Fruit fly (Drosophila melanogaster) whole organism, wandering third instar larva: ENCODE data around the gene CG5687.

Source experiments
- CG32264 ChIP-seq: fragments of 200-800 bp; sonication (Bioruptor generic); optimal IDR thresholded peaks from 2 replicates; lab custom pipeline; 2016; ENCODE audit warnings: missing biosample characterization, missing genetic modification characterization
- CG9705 ChIP-seq: fragments of 200-800 bp; sonication (Bioruptor generic); optimal IDR thresholded peaks from 2 replicates; lab custom pipeline; 2018; ENCODE audit warnings: missing biosample characterization, mild to moderate bottlenecking, missing genetic modification characterization
- Dif ChIP-seq: fragments of 200-275, 200-300 bp; sonication (Bioruptor generic); optimal IDR thresholded peaks from 2 replicates; lab custom pipeline; 2018; ENCODE audit warnings: missing biosample characterization, missing genetic modification characterization; ENCODE audit not compliant: partially characterized antibody
- HLH106 ChIP-seq: fragments of 200-800 bp; optimal IDR thresholded peaks from 3 replicates; lab custom pipeline; 2019; ENCODE audit warnings: missing biosample characterization, mild to moderate bottlenecking, missing genetic modification characterization, moderate library complexity
- Hnf4 ChIP-seq: fragments of 200-800 bp; sonication (Bioruptor generic); optimal IDR thresholded peaks from 2 replicates; lab custom pipeline; 2016; ENCODE audit warnings: missing biosample characterization, mild to moderate bottlenecking, missing genetic modification characterization
- Hr78 ChIP-seq: fragments of >200 bp; optimal IDR thresholded peaks from 2 replicates; lab custom pipeline; 2017; ENCODE audit warnings: missing biosample characterization, missing genetic modification characterization
- Hr83 ChIP-seq: fragments of 200-300 bp; sonication (Bioruptor generic); optimal IDR thresholded peaks from 2 replicates; lab custom pipeline; 2016; ENCODE audit warnings: missing biosample characterization, mild to moderate bottlenecking, missing genetic modification characterization, moderate library complexity; ENCODE audit not compliant: poor library complexity, severe bottlenecking
- Jra ChIP-seq: sonication (Bioruptor generic); optimal IDR thresholded peaks from 2 replicates; lab custom pipeline; 2016; ENCODE audit warnings: missing biosample characterization, missing genetic modification characterization
- Mio ChIP-seq: sonication (Bioruptor generic); optimal IDR thresholded peaks from 2 replicates; lab custom pipeline; 2016; ENCODE audit warnings: missing biosample characterization, missing genetic modification characterization
- Myc ChIP-seq: fragments of >200 bp; optimal IDR thresholded peaks from 2 replicates; lab custom pipeline; 2017
- N ChIP-seq: fragments of >200 bp; optimal IDR thresholded peaks from 2 replicates; lab custom pipeline; 2018; ENCODE audit warnings: missing biosample characterization, missing external identifiers, missing genetic modification characterization
- OdsH ChIP-seq: fragments of 200-800 bp; sonication (Bioruptor generic); optimal IDR thresholded peaks from 2 replicates; lab custom pipeline; 2016; ENCODE audit warnings: missing biosample characterization, mild to moderate bottlenecking, missing genetic modification characterization
- Rel ChIP-seq, 2 experiments: fragments of 200-800 bp; sonication (Bioruptor generic) in 1 of 2; optimal IDR thresholded peaks; 2 replicates in 1 of 2; 3 replicates in 1 of 2; lab custom pipeline; 2016 to 2019; ENCODE audit warnings: mild to moderate bottlenecking in 2 of 2, missing biosample characterization in 2 of 2, missing genetic modification characterization in 2 of 2, moderate library complexity in 1 of 2
- Sp1 ChIP-seq: fragments of 200-800 bp; sonication (Bioruptor generic); optimal IDR thresholded peaks from 3 replicates; lab custom pipeline; 2019; ENCODE audit warnings: missing biosample characterization, mild to moderate bottlenecking, missing genetic modification characterization, moderate library complexity
- Vsx2 ChIP-seq: fragments of 200-300, 225-300 bp; sonication (Bioruptor generic); optimal IDR thresholded peaks from 2 replicates; lab custom pipeline; 2018; ENCODE audit warnings: missing biosample characterization, missing genetic modification characterization; ENCODE audit not compliant: partially characterized antibody
- br ChIP-seq: fragments of 200-800 bp; sonication (Bioruptor generic); optimal IDR thresholded peaks from 2 replicates; lab custom pipeline; 2016; ENCODE audit warnings: missing biosample characterization, missing genetic modification characterization
- brk ChIP-seq: fragments of 200-800 bp; sonication (Bioruptor generic); optimal IDR thresholded peaks from 2 replicates; lab custom pipeline; 2016; ENCODE audit warnings: missing biosample characterization, mild to moderate bottlenecking, missing genetic modification characterization
- dl ChIP-seq, 2 experiments: fragments of 175-275, 200-275 bp in 1 of 2; fragments of 200-275 bp in 1 of 2; sonication (Bioruptor generic); optimal IDR thresholded peaks; lab custom pipeline; 2018; ENCODE audit warnings: mild to moderate bottlenecking in 2 of 2, missing biosample characterization in 2 of 2, missing genetic modification characterization in 2 of 2, moderate library complexity in 2 of 2; ENCODE audit not compliant: partially characterized antibody in 2 of 2, insufficient read depth in 1 of 2
- dmrt93B ChIP-seq: fragments of 200-800 bp; sonication (Bioruptor generic); optimal IDR thresholded peaks from 2 replicates; lab custom pipeline; 2018; ENCODE audit warnings: missing biosample characterization, mild to moderate bottlenecking, missing genetic modification characterization
- dsf ChIP-seq: sonication (Bioruptor generic); optimal IDR thresholded peaks from 2 replicates; lab custom pipeline; 2016; ENCODE audit warnings: missing biosample characterization, missing genetic modification characterization, borderline replicate concordance
- foxo ChIP-seq, 2 experiments: fragments of 200-800 bp; sonication (Bioruptor generic); optimal IDR thresholded peaks; 2 replicates in 1 of 2; 3 replicates in 1 of 2; lab custom pipeline; 2016 to 2017; ENCODE audit warnings: missing biosample characterization in 2 of 2, missing genetic modification characterization in 2 of 2
- fru ChIP-seq: fragments of 200-800 bp; sonication (Bioruptor generic); optimal IDR thresholded peaks from 3 replicates; lab custom pipeline; 2016; ENCODE audit warnings: missing biosample characterization, mild to moderate bottlenecking, missing genetic modification characterization
- h ChIP-seq: fragments of 200-800 bp; sonication (Bioruptor generic); optimal IDR thresholded peaks from 3 replicates; lab custom pipeline; 2016; ENCODE audit warnings: missing biosample characterization, mild to moderate bottlenecking, missing genetic modification characterization
- jim ChIP-seq: fragments of 175-275, 200-325 bp; sonication (Bioruptor generic); optimal IDR thresholded peaks from 2 replicates; lab custom pipeline; 2016; ENCODE audit warnings: missing biosample characterization, mild to moderate bottlenecking, missing genetic modification characterization
- lola ChIP-seq: fragments of >200 bp; optimal IDR thresholded peaks from 2 replicates; lab custom pipeline; 2017; ENCODE audit warnings: missing biosample characterization, missing genetic modification characterization
- pan ChIP-seq: fragments of >200 bp; optimal IDR thresholded peaks from 2 replicates; lab custom pipeline; 2017
- psq ChIP-seq: fragments of 200-800 bp; sonication (Bioruptor generic); optimal IDR thresholded peaks from 3 replicates; lab custom pipeline; 2017; ENCODE audit warnings: missing biosample characterization, mild to moderate bottlenecking, missing genetic modification characterization, moderate library complexity
- rgr ChIP-seq: fragments of 200-800 bp; sonication (Bioruptor generic); optimal IDR thresholded peaks from 3 replicates; lab custom pipeline; 2016; ENCODE audit warnings: missing biosample characterization, mild to moderate bottlenecking, missing genetic modification characterization
- sv ChIP-seq: fragments of 200-800 bp; sonication (Bioruptor generic); optimal IDR thresholded peaks from 3 replicates; lab custom pipeline; 2016; ENCODE audit warnings: missing biosample characterization, missing genetic modification characterization

The CG5687 gene

DNA sequence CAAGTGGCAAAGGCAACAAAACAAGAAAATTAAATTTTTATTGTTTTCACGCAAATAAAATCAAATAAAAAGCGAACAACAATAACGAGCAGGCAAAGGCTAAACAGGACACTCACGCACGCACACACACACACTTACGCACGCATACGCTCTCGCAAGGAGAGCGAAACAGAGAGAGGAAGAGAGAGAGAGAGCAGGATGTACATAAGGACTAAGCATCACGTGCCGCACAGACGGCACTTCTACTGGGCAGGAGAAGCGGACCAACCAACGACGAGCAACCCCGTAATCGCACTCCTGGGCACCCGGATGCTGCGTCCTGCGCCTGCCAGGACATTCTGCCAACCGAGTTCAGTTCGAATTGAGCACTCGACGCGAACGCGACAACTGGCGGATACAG lies 18.0 kb downstream of the CG5687 start, which contains the start of gene Dbx:
Gene Dbx, plus strand, starts transcription at position 365 of the 400 bp plus-strand sequence.
- TF ChIP-seq Hr83 (GFP tag; lab: Kevin White, UChicago), result no peak
- TF ChIP-seq Hnf4 (GFP tag; lab: Kevin White, UChicago), result no peak
- no peak for TF ChIP-seq Hr78 (GFP tag; lab: Kevin White, UChicago)
- no peak for TF ChIP-seq CG32264 (GFP tag; lab: Kevin White, UChicago)
- no peak for TF ChIP-seq Vsx2 (GFP tag; lab: Kevin White, UChicago)
- TF ChIP-seq Myc (lab: Kevin White, UChicago), result no peak
- no peak for TF ChIP-seq Jra
- TF ChIP-seq br (GFP tag; lab: Kevin White, UChicago), result no peak
- no peak for TF ChIP-seq N (GFP tag; lab: Kevin White, UChicago)
- TF ChIP-seq h (GFP tag; lab: Kevin White, UChicago), result no peak
- no peak for TF ChIP-seq brk (GFP tag; lab: Kevin White, UChicago)
- no peak for TF ChIP-seq Rel (GFP tag; optimal IDR thresholded peaks at IDR 0.05; lab: Kevin White, UChicago)
- no peak for TF ChIP-seq Rel (tag; optimal IDR thresholded peaks at IDR 0.05; lab: Kevin White, UChicago)
- TF ChIP-seq Sp1 (GFP tag; lab: Kevin White, UChicago), result no peak
- no peak for TF ChIP-seq pan (lab: Kevin White, UChicago)
- no peak for TF ChIP-seq Mio (GFP tag; lab: Kevin White, UChicago)
- no peak for TF ChIP-seq dsf (GFP tag; lab: Kevin White, UChicago)

DNA sequence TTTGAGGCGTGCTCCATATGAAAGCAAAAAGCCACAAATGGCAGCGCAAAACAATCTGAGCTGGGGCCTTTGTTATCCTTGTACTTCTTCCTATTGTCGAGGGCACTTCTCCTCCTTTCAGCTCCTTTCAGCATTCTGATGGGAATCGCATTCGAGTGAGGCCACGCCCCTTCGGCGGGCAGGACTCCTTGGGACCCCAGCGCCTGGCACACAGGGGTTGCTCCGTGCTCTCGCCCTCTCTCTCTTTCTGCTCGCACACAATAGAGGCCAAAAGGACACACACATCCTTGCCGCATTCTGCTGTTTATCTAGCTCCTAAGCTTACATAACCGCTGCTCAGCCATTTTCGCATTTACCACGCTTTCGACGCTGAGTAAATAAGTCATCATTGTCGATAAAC lies 18.9 kb downstream of the CG5687 start:
- TF ChIP-seq rgr (GFP tag; lab: Kevin White, UChicago) (no peak), CG9705 (GFP tag; lab: Kevin White, UChicago) (no peak), jim (no peak), OdsH (GFP tag; lab: Kevin White, UChicago) (no peak), sv (GFP tag; lab: Kevin White, UChicago) (no peak), dsf (GFP tag; lab: Kevin White, UChicago) (no peak), Vsx2 (GFP tag; lab: Kevin White, UChicago) (no peak), Mio (GFP tag; lab: Kevin White, UChicago) (no peak)

DNA sequence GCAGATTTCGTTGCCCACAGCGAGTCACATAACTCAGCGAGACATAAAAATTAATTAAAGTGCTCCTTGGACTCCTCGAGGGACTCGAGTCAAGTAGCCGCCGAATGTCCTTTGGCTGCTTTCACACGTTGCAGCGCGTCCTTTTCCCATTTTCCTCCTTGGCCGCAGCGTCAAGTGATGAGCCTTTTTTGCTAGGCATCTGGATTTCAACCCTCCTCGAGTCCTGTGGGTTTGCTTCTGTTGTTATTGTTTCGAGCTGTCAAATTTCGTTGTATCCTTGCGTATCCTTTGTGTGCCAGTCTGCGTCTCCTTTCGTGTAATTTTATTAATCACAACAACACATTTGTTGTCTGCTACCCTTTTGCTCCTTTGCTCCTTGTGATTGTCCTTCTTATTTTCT lies 22.3 kb downstream of the CG5687 start:
- TF ChIP-seq CG9705 (GFP tag; lab: Kevin White, UChicago) (no peak), Hr83 (GFP tag; lab: Kevin White, UChicago) (no peak), h (GFP tag; lab: Kevin White, UChicago) (no peak), Hr78 (GFP tag; lab: Kevin White, UChicago) (no peak), psq (GFP tag; lab: Kevin White, UChicago) (no peak), lola (GFP tag; lab: Kevin White, UChicago) (no peak), Rel (GFP tag; optimal IDR thresholded peaks at IDR 0.05; lab: Kevin White, UChicago) (no peak), Rel (tag; optimal IDR thresholded peaks at IDR 0.05; lab: Kevin White, UChicago) (no peak)

dm6 chr3L:1914668-1915067 lies 24.2 kb downstream of the CG5687 start:
- TF ChIP-seq Myc (lab: Kevin White, UChicago) (no peak), br (GFP tag; lab: Kevin White, UChicago) (no peak), foxo (GFP tag; optimal IDR thresholded peaks at IDR 0.05; lab: Kevin White, UChicago) (no peak), Hnf4 (GFP tag; lab: Kevin White, UChicago) (no peak), jim (no peak), Hr83 (GFP tag; lab: Kevin White, UChicago) (no peak), pan (lab: Kevin White, UChicago) (no peak), sv (GFP tag; lab: Kevin White, UChicago) (no peak), fru (GFP tag; lab: Kevin White, UChicago) (no peak), Dif (no peak)

DNA sequence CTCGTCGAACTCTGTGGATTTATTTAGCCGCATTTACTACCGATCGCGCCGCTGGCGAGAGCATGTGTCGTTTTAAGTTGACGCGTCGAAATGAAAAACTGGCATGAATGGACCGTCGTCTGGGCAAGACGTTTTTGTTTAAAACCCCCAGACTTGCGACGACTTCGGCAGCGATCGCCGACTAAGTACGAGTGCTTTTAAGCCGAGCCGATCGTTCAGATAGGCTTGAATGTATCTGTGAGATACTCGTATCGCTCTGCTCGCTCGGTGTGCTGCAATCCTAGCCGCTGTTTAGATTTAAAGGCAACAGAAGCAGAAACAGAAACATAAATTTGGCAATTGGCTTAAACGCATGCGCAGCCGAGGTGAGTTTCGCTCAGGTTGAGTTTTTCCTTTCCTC lies 28.8 kb downstream of the CG5687 start, which contains the start of gene dsb:
Gene dsb, minus strand, starts transcription at position 91 of the 400 bp plus-strand sequence.
- TF ChIP-seq Rel (GFP tag; optimal IDR thresholded peaks at IDR 0.05; lab: Kevin White, UChicago) (no peak), Rel (tag; optimal IDR thresholded peaks at IDR 0.05; lab: Kevin White, UChicago) (no peak), dmrt93B (GFP tag; lab: Kevin White, UChicago) (no peak), HLH106 (no peak), dl (GFP tag; optimal IDR thresholded peaks at IDR 0.05; lab: Kevin White, UChicago; ENCODE audit: insufficient read depth in 1 of 2, partially characterized antibody in 2 of 2) (no peak), h (GFP tag; lab: Kevin White, UChicago) (no peak), dsf (GFP tag; lab: Kevin White, UChicago) (no peak), Sp1 (GFP tag; lab: Kevin White, UChicago) (no peak), OdsH (GFP tag; lab: Kevin White, UChicago) (no peak), Vsx2 (GFP tag; lab: Kevin White, UChicago) (no peak), CG9705 (GFP tag; lab: Kevin White, UChicago) (no peak), lola (GFP tag; lab: Kevin White, UChicago) (no peak), CG32264 (GFP tag; lab: Kevin White, UChicago) (no peak)
- TF ChIP-seq, all 38 proteins: peak for 0
